Worm (Caenorhabditis elegans) whole organism, L1 larva: ENCODE measurements around the gene F10E9.3.

Experiments
- C04F5.9 ChIP-seq: sonication (generic microtip); optimal IDR thresholded peaks from 2 replicates; lab custom pipeline; 2016; ENCODE audit warnings: missing genetic modification characterization, missing compliant biosample characterization
- C34B4.2 ChIP-seq: sonication (generic microtip); optimal IDR thresholded peaks from 2 replicates; lab custom pipeline; 2017; ENCODE audit warnings: mild to moderate bottlenecking, missing genetic modification characterization, missing compliant biosample characterization
- F16B12.6 ChIP-seq: fragments of 150-350 bp; optimal IDR thresholded peaks from 2 replicates; lab custom pipeline; 2014; ENCODE audit warnings: missing biosample characterization, missing genetic modification characterization
- alr-1 ChIP-seq: fragments of 200-800 bp; sonication (Bioruptor generic); optimal IDR thresholded peaks from 2 replicates; lab custom pipeline; 2018; ENCODE audit warnings: borderline replicate concordance, mild to moderate bottlenecking, missing genetic modification characterization, missing compliant biosample characterization
- aly-2 ChIP-seq: fragments of 150-350 bp; optimal IDR thresholded peaks from 2 replicates; lab custom pipeline; 2014; ENCODE audit warnings: missing biosample characterization, missing genetic modification characterization
- ceh-63 ChIP-seq: fragments of 200-800 bp; sonication (Bioruptor generic); optimal IDR thresholded peaks from 2 replicates; lab custom pipeline; 2018; ENCODE audit warnings: mild to moderate bottlenecking, missing genetic modification characterization, missing compliant biosample characterization
- ceh-8 ChIP-seq: fragments of 200-800 bp; sonication (Bioruptor generic); optimal IDR thresholded peaks from 2 replicates; lab custom pipeline; 2018; ENCODE audit warnings: mild to moderate bottlenecking, missing genetic modification characterization, moderate library complexity, missing compliant biosample characterization
- ceh-88 ChIP-seq: fragments of 200-800 bp; sonication (Bioruptor generic); IDR thresholded peaks from 2 replicates; pipeline ENCODE4 v1.3.6; 2022; ENCODE audit warnings: missing genetic modification characterization, missing compliant biosample characterization
- ceh-90 ChIP-seq: sonication (generic microtip); optimal IDR thresholded peaks from 2 replicates; lab custom pipeline; 2016; ENCODE audit warnings: missing genetic modification characterization, missing compliant biosample characterization
- ces-1 ChIP-seq: fragments of 150-350 bp; optimal IDR thresholded peaks from 2 replicates; lab custom pipeline; 2014; ENCODE audit warnings: missing biosample characterization, missing genetic modification reagents, missing genetic modification characterization
- dsc-1 ChIP-seq: sonication (generic microtip); optimal IDR thresholded peaks from 2 replicates; lab custom pipeline; 2016; ENCODE audit warnings: mild to moderate bottlenecking, missing genetic modification characterization, missing compliant biosample characterization
- efl-1 ChIP-seq, 4 experiments: fragments of 150-350 bp; optimal IDR thresholded peaks in 3 of 4; peaks in 1 of 4; 1 replicate in 1 of 4; 2 replicates in 3 of 4; lab custom pipeline; 2014; ENCODE audit warnings: missing biosample characterization in 2 of 4, missing genetic modification characterization in 2 of 4, missing genetic modification reagents in 2 of 4
- efl-3 ChIP-seq: fragments of 200-800 bp; sonication (Bioruptor generic); optimal IDR thresholded peaks from 2 replicates; lab custom pipeline; 2018; ENCODE audit warnings: mild to moderate bottlenecking, missing genetic modification characterization, missing compliant biosample characterization
- egl-13 ChIP-seq: sonication (generic microtip); optimal IDR thresholded peaks from 2 replicates; lab custom pipeline; 2016; ENCODE audit warnings: missing genotype, missing genetic modification reagents, missing genetic modification characterization, missing compliant biosample characterization
- elt-2 ChIP-seq: sonication (generic microtip); optimal IDR thresholded peaks from 2 replicates; lab custom pipeline; 2016; ENCODE audit warnings: missing genetic modification characterization, mild to moderate bottlenecking, inconsistent platforms, missing compliant biosample characterization, missing genetic modification reagents
- ets-5 ChIP-seq: fragments of 200-800 bp; sonication (Bioruptor generic); IDR thresholded peaks from 2 replicates; pipeline ENCODE4 v1.3.6; 2022; ENCODE audit warnings: missing genetic modification characterization, missing compliant biosample characterization
- fkh-10 ChIP-seq: sonication (generic microtip); optimal IDR thresholded peaks from 2 replicates; lab custom pipeline; 2017; ENCODE audit warnings: missing biosample characterization, missing genetic modification reagents, missing genetic modification characterization
- fkh-4 ChIP-seq: sonication (generic microtip); optimal IDR thresholded peaks from 2 replicates; lab custom pipeline; 2016; ENCODE audit warnings: missing compliant biosample characterization, missing genetic modification characterization, borderline replicate concordance
- fos-1 ChIP-seq: fragments of 150-350 bp; optimal IDR thresholded peaks from 2 replicates; lab custom pipeline; 2014; ENCODE audit warnings: missing biosample characterization, missing genetic modification characterization
- hlh-17 ChIP-seq: fragments of 200-800 bp; sonication (Bioruptor generic); optimal IDR thresholded peaks from 2 replicates; lab custom pipeline; 2018; ENCODE audit warnings: missing genetic modification characterization, mild to moderate bottlenecking, missing compliant biosample characterization, moderate library complexity, borderline replicate concordance
- hpl-2 ChIP-seq: fragments of 150-350 bp; optimal IDR thresholded peaks from 2 replicates; lab custom pipeline; 2014; ENCODE audit warnings: missing biosample characterization, missing genetic modification reagents, missing genetic modification characterization
- irx-1 ChIP-seq: sonication (generic microtip); optimal IDR thresholded peaks from 2 replicates; lab custom pipeline; 2016; ENCODE audit warnings: missing genetic modification characterization, missing compliant biosample characterization
- isw-1 ChIP-seq: fragments of 200-800 bp; sonication (Bioruptor generic); IDR thresholded peaks from 2 replicates; pipeline ENCODE4 v1.3.6; 2022; ENCODE audit warnings: missing genetic modification characterization, missing compliant biosample characterization
- jun-1 ChIP-seq: fragments of 150-350 bp; optimal IDR thresholded peaks from 2 replicates; lab custom pipeline; 2014; ENCODE audit warnings: missing biosample characterization, missing genetic modification reagents, missing genetic modification characterization
- lin-13 ChIP-seq: fragments of 150-350 bp; optimal IDR thresholded peaks from 2 replicates; lab custom pipeline; 2014; ENCODE audit warnings: missing biosample characterization, missing genetic modification reagents, missing genetic modification characterization
- lin-14 ChIP-seq: fragments of 200-800 bp; sonication (Bioruptor generic); optimal IDR thresholded peaks from 2 replicates; lab custom pipeline; 2018; ENCODE audit warnings: mild to moderate bottlenecking, missing genetic modification characterization, moderate library complexity, missing compliant biosample characterization
- lin-15B ChIP-seq: fragments of 150-350 bp; sonication (generic microtip); optimal IDR thresholded peaks from 3 replicates; lab custom pipeline; 2014; ENCODE audit warnings: missing biosample characterization, missing genetic modification characterization
- lsy-2 ChIP-seq, 2 experiments: fragments of 150-350 bp; optimal IDR thresholded peaks; 2 replicates each; lab custom pipeline; 2014; ENCODE audit warnings: missing biosample characterization in 2 of 2, missing genetic modification characterization in 2 of 2
- mab-9 ChIP-seq: fragments of 200-800 bp; sonication (Bioruptor generic); IDR thresholded peaks from 2 replicates; pipeline ENCODE4 v1.3.6; 2022; ENCODE audit warnings: missing genetic modification reagents, missing genetic modification characterization, missing compliant biosample characterization
- mdl-1 ChIP-seq, 2 experiments: fragments of 150-350 bp; optimal IDR thresholded peaks; 2 replicates each; lab custom pipeline; 2014 to 2017; ENCODE audit warnings: missing biosample characterization in 2 of 2, missing genetic modification characterization in 2 of 2, inconsistent platforms in 1 of 2
- nhr-12 ChIP-seq: sonication (generic microtip); optimal IDR thresholded peaks from 2 replicates; lab custom pipeline; 2017; ENCODE audit warnings: missing biosample characterization, missing genetic modification characterization
- nhr-19 ChIP-seq: fragments of 200-800 bp; sonication (Bioruptor generic); conservative IDR thresholded peaks from 2 replicates; pipeline ENCODE4 v1.3.6; 2022; ENCODE audit warnings: missing genetic modification characterization, missing compliant biosample characterization
- nhr-20 ChIP-seq: sonication (generic microtip); optimal IDR thresholded peaks from 2 replicates; lab custom pipeline; 2016; ENCODE audit warnings: mild to moderate bottlenecking, missing genetic modification characterization, missing compliant biosample characterization
- nhr-28 ChIP-seq: fragments of 150-350 bp; optimal IDR thresholded peaks from 2 replicates; lab custom pipeline; 2014; ENCODE audit warnings: missing biosample characterization, missing genetic modification characterization
- nhr-47 ChIP-seq: sonication (generic microtip); optimal IDR thresholded peaks from 2 replicates; lab custom pipeline; 2016; ENCODE audit warnings: mild to moderate bottlenecking, missing genetic modification characterization, moderate library complexity, missing compliant biosample characterization
- nhr-71 ChIP-seq: sonication (generic microtip); optimal IDR thresholded peaks from 2 replicates; lab custom pipeline; 2016; ENCODE audit warnings: mild to moderate bottlenecking, missing genetic modification characterization, moderate library complexity, missing compliant biosample characterization
- nhr-76 ChIP-seq: sonication (generic microtip); optimal IDR thresholded peaks from 2 replicates; lab custom pipeline; 2017; ENCODE audit warnings: missing biosample characterization, missing genetic modification characterization
- nhr-85 ChIP-seq: sonication (generic microtip); peaks from one replicate; lab custom pipeline; 2016; ENCODE audit warnings: missing genetic modification characterization, inconsistent platforms, missing compliant biosample characterization
- pag-3 ChIP-seq: sonication (generic microtip); optimal IDR thresholded peaks from 2 replicates; lab custom pipeline; 2017; ENCODE audit warnings: missing genetic modification characterization, mild to moderate bottlenecking, missing compliant biosample characterization, antibody characterized with exemption, borderline replicate concordance; ENCODE audit not compliant: insufficient read depth
- pqm-1 ChIP-seq: sonication (generic microtip); optimal IDR thresholded peaks from 3 replicates; lab custom pipeline; 2017; ENCODE audit warnings: missing biosample characterization, missing genetic modification characterization
- rnt-1 ChIP-seq: sonication (generic microtip); optimal IDR thresholded peaks from 2 replicates; lab custom pipeline; 2016; ENCODE audit warnings: mild to moderate bottlenecking, missing genetic modification characterization, moderate library complexity, missing compliant biosample characterization
- skn-1 ChIP-seq: fragments of 150-350 bp; optimal IDR thresholded peaks from 2 replicates; lab custom pipeline; 2014; ENCODE audit warnings: missing biosample characterization, missing genetic modification characterization
- sptf-1 ChIP-seq: fragments of 150-350 bp; optimal IDR thresholded peaks from 2 replicates; lab custom pipeline; 2014; ENCODE audit warnings: missing biosample characterization, missing genetic modification characterization
- sup-37 ChIP-seq: fragments of 200-800 bp; sonication (Bioruptor generic); optimal IDR thresholded peaks from 2 replicates; lab custom pipeline; 2018; ENCODE audit warnings: mild to moderate bottlenecking, missing genetic modification characterization, missing compliant biosample characterization
- tbx-2 ChIP-seq: sonication (generic microtip); optimal IDR thresholded peaks from 2 replicates; lab custom pipeline; 2016; ENCODE audit warnings: missing genetic modification characterization, missing compliant biosample characterization
- unc-130 ChIP-seq: fragments of 150-350 bp; optimal IDR thresholded peaks from 2 replicates; lab custom pipeline; 2017; ENCODE audit warnings: missing biosample characterization, missing genetic modification characterization, inconsistent platforms
- unc-62 ChIP-seq: fragments of 150-350 bp; optimal IDR thresholded peaks from 2 replicates; lab custom pipeline; 2014; ENCODE audit warnings: missing biosample characterization, missing genetic modification reagents, missing genetic modification characterization
- unc-86 ChIP-seq: sonication (generic microtip); optimal IDR thresholded peaks from 2 replicates; lab custom pipeline; 2016; ENCODE audit warnings: missing genetic modification characterization, missing compliant biosample characterization
- unc-98 ChIP-seq: fragments of 200-800 bp; sonication (Bioruptor generic); IDR thresholded peaks from 2 replicates; pipeline ENCODE4 v1.3.6; 2022; ENCODE audit warnings: missing genetic modification characterization, missing compliant biosample characterization
- vab-15 ChIP-seq: sonication (generic microtip); optimal IDR thresholded peaks from 2 replicates; lab custom pipeline; 2017; ENCODE audit warnings: missing genotype, mild to moderate bottlenecking, missing genetic modification characterization, missing compliant biosample characterization
- zag-1 ChIP-seq: fragments of 150-350 bp; optimal IDR thresholded peaks from 2 replicates; lab custom pipeline; 2014; ENCODE audit warnings: missing biosample characterization, missing genetic modification characterization
- zip-4 ChIP-seq: fragments of 200-800 bp; sonication (Bioruptor generic); optimal IDR thresholded peaks from 2 replicates; lab custom pipeline; 2018; ENCODE audit warnings: mild to moderate bottlenecking, missing genetic modification characterization, moderate library complexity, missing compliant biosample characterization

The F10E9.3 gene

DNA sequence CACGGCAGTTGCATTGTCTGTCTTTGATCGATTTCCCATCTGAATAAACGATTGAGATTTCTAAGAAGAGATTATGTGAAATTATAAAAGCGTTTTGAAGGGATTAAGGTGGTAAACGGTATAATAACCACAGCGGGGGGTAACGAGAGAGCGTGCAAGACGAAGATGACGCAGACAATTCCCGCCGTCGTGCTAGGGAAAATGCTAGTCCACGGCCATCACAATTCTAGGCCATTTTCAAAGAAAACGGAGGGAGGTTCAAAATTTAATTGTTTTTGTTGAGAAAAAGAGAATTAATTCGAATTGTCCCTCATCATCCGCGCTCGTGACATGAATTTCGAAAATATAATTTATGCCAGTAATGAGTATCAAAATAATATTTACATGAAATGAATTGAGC lies 8.3 kb downstream of the F10E9.3 start, which contains the start of gene F10E9.11 (continued):
- TF ChIP-seq zip-4 (peak; percentile 48), zag-1 (tag; lab: Kevin White, UChicago) (no peak), ets-5 (GFP tag; lab: Robert Waterston, UW) (no peak), nhr-76 (no peak), nhr-19 (peak; percentile 84), ceh-63 (no peak), pqm-1 (no peak), ces-1 (no peak), rnt-1 (tag; lab: Kevin White, UChicago) (peak; percentile 98), mdl-1 (tag; optimal IDR thresholded peaks at IDR 0.05; lab: Kevin White, UChicago) (peak in 1 of 2 experiments; percentile 62), fkh-4 (tag; lab: Kevin White, UChicago) (peak; percentile 96), vab-15 (tag; lab: Kevin White, UChicago) (peak; percentile 85), mab-9 (no peak), elt-2 (tag; lab: Kevin White, UChicago) (peak; percentile 9), tbx-2 (tag; lab: Kevin White, UChicago) (peak; percentile 92), pag-3 (tag; lab: Kevin White, UChicago) (no peak), unc-62 (GFP tag; lab: Kevin White, UChicago) (no peak), egl-13 (peak; percentile 82), lin-14 (GFP tag; lab: Kevin White, UChicago) (peak; percentile 85), ceh-8 (peak; percentile 45), aly-2 (tag; lab: Kevin White, UChicago) (no peak), F16B12.6 (tag; lab: Kevin White, UChicago) (peak; percentile 67), fos-1 (tag; lab: Kevin White, UChicago) (peak; percentile 30), sptf-1 (tag; lab: Kevin White, UChicago) (no peak), C34B4.2 (tag; lab: Kevin White, UChicago) (no peak), unc-98 (GFP tag; lab: Robert Waterston, UW) (peak; percentile 76), nhr-71 (tag; lab: Kevin White, UChicago) (peak; percentile 93), lin-15B (no peak), nhr-28 (tag; lab: Kevin White, UChicago) (no peak), hpl-2 (no peak), jun-1 (tag; lab: Kevin White, UChicago) (peak; percentile 76), nhr-20 (tag; lab: Kevin White, UChicago) (peak; percentile 86), nhr-47 (tag; lab: Kevin White, UChicago) (peak; percentile 94), ceh-88 (GFP tag; lab: Robert Waterston, UW) (peak; percentile 53; the same call in 1 of the 2 replicates), ceh-90 (peak; percentile 92), nhr-12 (tag; lab: Kevin White, UChicago) (no peak), efl-3 (no peak), efl-1 (optimal IDR thresholded peaks at IDR 0.05; lab: Kevin White, UChicago) (peak; percentile 97 to 99), efl-1 (GFP tag; optimal IDR thresholded peaks at IDR 0.05 in 1 of 2; lab: Kevin White, UChicago) (peak; percentile 96 to 99), dsc-1 (tag; lab: Kevin White, UChicago) (peak; percentile 92), nhr-85 (tag; lab: Kevin White, UChicago) (peak; percentile 96), unc-86 (tag; lab: Kevin White, UChicago) (peak; percentile 74), fkh-10 (GFP tag; lab: Kevin White, UChicago) (peak; percentile 26), lsy-2 (tag; optimal IDR thresholded peaks at IDR 0.05; lab: Kevin White, UChicago) (peak; percentile 88 to 92), isw-1 (peak; percentile 76), hlh-17 (GFP tag; lab: Kevin White, UChicago) (no peak), irx-1 (tag; lab: Kevin White, UChicago) (peak; percentile 91), skn-1 (tag; lab: Kevin White, UChicago) (peak; percentile 76), lin-13 (GFP tag; lab: Kevin White, UChicago) (peak; percentile 75), unc-130 (tag; lab: Kevin White, UChicago) (peak; percentile 74), C04F5.9 (tag; lab: Kevin White, UChicago) (peak; percentile 74), sup-37 (GFP tag; lab: Kevin White, UChicago) (no peak), alr-1 (no peak)
